Fruit fly (Drosophila melanogaster) whole organism, embryonic: ENCODE data around the gene CG33060.
A peak's percentile ranks its signal among the peaks of the same experiment; 100 is the strongest.

Experiments used
- Blimp-1 ChIP-seq: fragments of 200-800 bp; sonication (Bioruptor generic); optimal IDR thresholded peaks from 3 replicates; lab custom pipeline; 2018; ENCODE audit warnings: missing biosample characterization, missing genetic modification characterization, mild to moderate bottlenecking, moderate library complexity, missing genetic modification reagents
- CG10462 ChIP-seq: fragments of 200-800 bp; sonication (Bioruptor generic); optimal IDR thresholded peaks from 2 replicates; lab custom pipeline; 2016; ENCODE audit warnings: missing biosample characterization, missing genetic modification characterization
- CG10979 ChIP-seq: fragments of 200-800 bp; sonication (Bioruptor generic); optimal IDR thresholded peaks from 2 replicates; lab custom pipeline; 2018; ENCODE audit warnings: missing biosample characterization, mild to moderate bottlenecking, missing genetic modification characterization, moderate library complexity
- CG1233 ChIP-seq: fragments of 200-800 bp; sonication (Bioruptor generic); optimal IDR thresholded peaks from 4 replicates; lab custom pipeline; 2018; ENCODE audit warnings: missing biosample characterization, mild to moderate bottlenecking, missing genetic modification characterization
- CG12391 ChIP-seq: fragments of 200-800 bp; sonication (Bioruptor generic); optimal IDR thresholded peaks from 3 replicates; lab custom pipeline; 2018; ENCODE audit warnings: missing biosample characterization, mild to moderate bottlenecking, missing genetic modification characterization, moderate library complexity
- CG13424 ChIP-seq: fragments of 200-800 bp; sonication (Bioruptor generic); optimal IDR thresholded peaks from 2 replicates; lab custom pipeline; 2019; ENCODE audit warnings: missing biosample characterization, mild to moderate bottlenecking, missing genetic modification characterization, moderate library complexity
- CG2712 ChIP-seq: fragments of 200-800 bp; optimal IDR thresholded peaks from 3 replicates; lab custom pipeline; 2019; ENCODE audit warnings: missing biosample characterization, mild to moderate bottlenecking, missing genetic modification characterization, moderate library complexity
- CG4424 ChIP-seq: fragments of 200-800 bp; sonication (Bioruptor generic); optimal IDR thresholded peaks from 3 replicates; lab custom pipeline; 2016; ENCODE audit warnings: missing biosample characterization, missing genetic modification characterization
- CG7372 ChIP-seq: fragments of 200-800 bp; sonication (Bioruptor generic); IDR thresholded peaks from 2 replicates; pipeline ENCODE4 v1.3.6; 2022; ENCODE audit warnings: missing biosample characterization, missing genetic modification characterization
- CG7839 ChIP-seq: fragments of 200-800 bp; sonication (Bioruptor generic); optimal IDR thresholded peaks from 3 replicates; lab custom pipeline; 2018; ENCODE audit warnings: missing biosample characterization, mild to moderate bottlenecking, missing genetic modification characterization, moderate library complexity
- Dref ChIP-seq: fragments of 200-800 bp; sonication (Bioruptor generic); IDR thresholded peaks from 2 replicates; pipeline ENCODE4 v1.3.6; 2022; ENCODE audit warnings: missing biosample characterization, missing genetic modification characterization
- Drgx ChIP-seq: fragments of 200-800 bp; sonication (Bioruptor generic); IDR thresholded peaks from 2 replicates; pipeline ENCODE4 v1.3.6; 2022; ENCODE audit warnings: missing biosample characterization, missing genetic modification characterization
- E2f1 ChIP-seq: fragments of 200-800 bp; sonication (Bioruptor generic); IDR thresholded peaks from 2 replicates; pipeline ENCODE4 v1.3.6; 2022; ENCODE audit warnings: missing biosample characterization, missing genetic modification characterization
- Ets97D ChIP-seq: fragments of 200-800 bp; sonication (Bioruptor generic); optimal IDR thresholded peaks from 3 replicates; lab custom pipeline; 2016; ENCODE audit warnings: missing biosample characterization, missing genetic modification characterization
- HLHmδ ChIP-seq: fragments of 200-800 bp; sonication (Bioruptor generic); optimal IDR thresholded peaks from 2 replicates; lab custom pipeline; 2018; ENCODE audit warnings: missing biosample characterization, mild to moderate bottlenecking, missing genetic modification characterization, moderate library complexity
- Hmx ChIP-seq: fragments of 200-800 bp; sonication (Bioruptor generic); optimal IDR thresholded peaks from 2 replicates; lab custom pipeline; 2016; ENCODE audit warnings: missing biosample characterization, missing genetic modification characterization
- Hsf ChIP-seq: fragments of 200-800 bp; sonication (Bioruptor generic); optimal IDR thresholded peaks from 3 replicates; lab custom pipeline; 2016; ENCODE audit warnings: missing biosample characterization, missing genetic modification characterization
- Med ChIP-seq: fragments of 200-800 bp; sonication (Bioruptor generic); peaks from one replicate; lab custom pipeline; 2016; ENCODE audit warnings: missing biosample characterization, missing genetic modification characterization, mild to moderate bottlenecking, inconsistent platforms, moderate library complexity
- Sox100B ChIP-seq: fragments of 200-800 bp; sonication (Bioruptor generic); optimal IDR thresholded peaks from 3 replicates; lab custom pipeline; 2018; ENCODE audit warnings: missing biosample characterization, mild to moderate bottlenecking, missing genetic modification characterization
- Trl ChIP-seq, 3 experiments: fragments of >200 bp in 2 of 3; fragments of 200-800 bp in 1 of 3; sonication (Bioruptor generic) in 1 of 3; optimal IDR thresholded peaks; 2 replicates in 1 of 3; 3 replicates in 2 of 3; lab custom pipeline; 2016 to 2017; ENCODE audit warnings: missing biosample characterization in 1 of 3, missing genetic modification characterization in 1 of 3
- aop ChIP-seq: fragments of 200-800 bp; sonication (Bioruptor generic); IDR thresholded peaks from 2 replicates; pipeline ENCODE4 v1.3.6; 2022; ENCODE audit warnings: missing biosample characterization, missing genetic modification characterization
- bsh ChIP-seq, 2 experiments: fragments of 200-800 bp; sonication (Bioruptor generic); optimal IDR thresholded peaks; 2 replicates each; lab custom pipeline; 2017 to 2018; ENCODE audit warnings: mild to moderate bottlenecking in 2 of 2, missing biosample characterization in 2 of 2, missing genetic modification characterization in 2 of 2, moderate library complexity in 1 of 2
- chinmo ChIP-seq: fragments of 200-800 bp; sonication (Bioruptor generic); IDR thresholded peaks from 4 replicates; pipeline ENCODE4 v1.3.6; 2022; ENCODE audit warnings: missing biosample characterization, missing genetic modification characterization; ENCODE audit not compliant: partially characterized antibody
- dm ChIP-seq: fragments of 200-800 bp; sonication (Bioruptor generic); optimal IDR thresholded peaks from 3 replicates; lab custom pipeline; 2016; ENCODE audit warnings: missing biosample characterization, missing genetic modification characterization
- fd96Cb ChIP-seq: fragments of 200-800 bp; sonication (Bioruptor generic); optimal IDR thresholded peaks from 2 replicates; lab custom pipeline; 2018; ENCODE audit warnings: missing biosample characterization, mild to moderate bottlenecking, missing genetic modification characterization, moderate library complexity
- grau ChIP-seq: fragments of 200-800 bp; optimal IDR thresholded peaks from 3 replicates; lab custom pipeline; 2019; ENCODE audit warnings: missing biosample characterization, mild to moderate bottlenecking, missing genetic modification characterization, moderate library complexity
- gsb-n ChIP-seq: fragments of 200-800 bp; sonication (Bioruptor generic); optimal IDR thresholded peaks from 3 replicates; lab custom pipeline; 2018; ENCODE audit warnings: missing biosample characterization, mild to moderate bottlenecking, missing genetic modification characterization
- inv ChIP-seq: fragments of 200-800 bp; sonication (Bioruptor generic); IDR thresholded peaks from 2 replicates; pipeline ENCODE4 v1.3.6; 2022; ENCODE audit warnings: missing biosample characterization, missing genetic modification characterization; ENCODE audit not compliant: partially characterized antibody
- lbe ChIP-seq: fragments of 200-800 bp; sonication (Bioruptor generic); optimal IDR thresholded peaks from 2 replicates; lab custom pipeline; 2016; ENCODE audit warnings: missing biosample characterization, mild to moderate bottlenecking, missing genetic modification characterization
- nom ChIP-seq: fragments of 200-800 bp; sonication (Bioruptor generic); optimal IDR thresholded peaks from 2 replicates; lab custom pipeline; 2017; ENCODE audit warnings: missing biosample characterization, missing genetic modification characterization, mild to moderate bottlenecking, moderate library complexity, missing genetic modification reagents
- prd ChIP-seq, 3 experiments: fragments of >200 bp in 2 of 3; fragments of 200-800 bp in 1 of 3; sonication (Bioruptor generic) in 1 of 3; optimal IDR thresholded peaks in 2 of 3; IDR thresholded peaks in 1 of 3; 2 replicates in 2 of 3; 3 replicates in 1 of 3; pipeline versions ENCODE4 v1.3.6 to Lab custom; 2017 to 2022; ENCODE audit warnings: missing biosample characterization in 1 of 3, missing genetic modification characterization in 1 of 3
- sens ChIP-seq: fragments of 200-800 bp; sonication (Bioruptor generic); peaks from one replicate; lab custom pipeline; 2016; ENCODE audit warnings: missing biosample characterization, missing genetic modification characterization
- sug ChIP-seq: fragments of 200-800 bp; optimal IDR thresholded peaks from 2 replicates; lab custom pipeline; 2019; ENCODE audit warnings: missing biosample characterization, mild to moderate bottlenecking, missing genetic modification characterization, moderate library complexity
- unc-4 ChIP-seq: fragments of 200-800 bp; sonication (Bioruptor generic); IDR thresholded peaks from 2 replicates; pipeline ENCODE4 v1.3.6; 2022; ENCODE audit warnings: missing biosample characterization, missing genetic modification characterization; ENCODE audit not compliant: partially characterized antibody

Gene CG33060

dm6 chr3L:16364182-16364581 lies 33.3 kb downstream of the CG33060 start:
- TF ChIP-seq CG7839 (peak; percentile 8), HLHmδ (GFP tag; lab: Kevin White, UChicago) (no peak), grau (tag; lab: Kevin White, UChicago) (peak; percentile 5), CG10462 (GFP tag; lab: Kevin White, UChicago) (no peak), nom (peak; percentile 89), Sox100B (GFP tag; lab: Kevin White, UChicago) (peak; percentile 6), CG12391 (tag; lab: Kevin White, UChicago) (peak; percentile 1), inv (GFP tag; lab: Robert Waterston, UW) (no peak), Blimp-1 (GFP tag; lab: Kevin White, UChicago) (peak; percentile 30), fd96Cb (tag; lab: Kevin White, UChicago) (peak; percentile 13), Hsf (GFP tag; lab: Kevin White, UChicago) (peak; percentile 6), CG2712 (tag; lab: Kevin White, UChicago) (no peak), sens (peak; percentile 75), aop (GFP tag; lab: Robert Waterston, UW) (no peak), E2f1 (GFP tag; lab: Robert Waterston, UW) (no peak), Med (GFP tag; lab: Kevin White, UChicago) (peak; percentile 44), Drgx (peak; percentile 63), bsh (GFP tag; optimal IDR thresholded peaks at IDR 0.05; lab: Kevin White, UChicago) (peak in 1 of 2 experiments; percentile 64), Dref (GFP tag; lab: Robert Waterston, UW) (no peak), Ets97D (no peak), CG10979 (tag; lab: Kevin White, UChicago) (peak; percentile 16), CG4424 (GFP tag; lab: Kevin White, UChicago) (peak; percentile 9), lbe (GFP tag; lab: Kevin White, UChicago) (peak; percentile 47)

dm6 chr3L:16364599-16364998 lies 33.8 kb downstream of the CG33060 start, which contains the start of gene Cpr72Eb:
TSS of gene Cpr72Eb (plus strand) at chr3L:16364899.
- TF ChIP-seq gsb-n (tag; lab: Kevin White, UChicago) (no peak), CG13424 (no peak), CG7372 (GFP tag; lab: Robert Waterston, UW) (no peak), CG1233 (GFP tag; lab: Kevin White, UChicago) (no peak), prd (optimal IDR thresholded peaks at IDR 0.05; lab: Kevin White, UChicago) (no peak), prd (GFP tag; IDR thresholded peaks at IDR 0.05; lab: Robert Waterston, UW) (no peak)

- TF ChIP-seq chinmo (GFP tag; lab: Robert Waterston, UW) (0 out of 4 replicates have a peak, but pooled peaks have one; percentile 22), Hmx (GFP tag; lab: Kevin White, UChicago) (no peak)
- TF ChIP-seq, all 482 proteins: peak for 1
Measured at dm6 chr3L:16367240-16367639, 36.4 kb downstream of the CG33060 start, which contains the start of gene Cpr72Ec. TSS of gene Cpr72Ec (minus strand) at chr3L:16367340.

dm6 chr3L:16368199-16368598 lies 37.4 kb downstream of the CG33060 start, which contains the start of gene CG4842:
TSS of gene CG4842 (plus strand) at chr3L:16368389.
- TF ChIP-seq sug (peak; percentile 29), Med (GFP tag; lab: Kevin White, UChicago) (peak; percentile 46), Trl (optimal IDR thresholded peaks at IDR 0.05; lab: Kevin White, UChicago) (peak in 1 of 2 experiments; percentile 28), Trl (GFP tag; optimal IDR thresholded peaks at IDR 0.05; lab: Kevin White, UChicago) (no peak), chinmo (GFP tag; lab: Robert Waterston, UW) (0 out of 4 replicates have a peak, but pooled peaks have one; percentile 57), unc-4 (no peak), dm (GFP tag; lab: Kevin White, UChicago) (no peak)
